Worm (Caenorhabditis elegans) whole organism, L4/young adult: ENCODE measurements around the gene C23G10.1.

Experiments used
- W03F9.2 ChIP-seq: fragments of 150-350 bp; optimal IDR thresholded peaks from 2 replicates; lab custom pipeline; 2014; ENCODE audit warnings: missing biosample characterization, missing genetic modification characterization
- him-1 ChIP-seq: sonication (generic microtip); optimal IDR thresholded peaks from 2 replicates; lab custom pipeline; 2016; ENCODE audit warnings: missing genotype, missing genetic modification reagents, missing genetic modification characterization, missing compliant biosample characterization

DNA sequence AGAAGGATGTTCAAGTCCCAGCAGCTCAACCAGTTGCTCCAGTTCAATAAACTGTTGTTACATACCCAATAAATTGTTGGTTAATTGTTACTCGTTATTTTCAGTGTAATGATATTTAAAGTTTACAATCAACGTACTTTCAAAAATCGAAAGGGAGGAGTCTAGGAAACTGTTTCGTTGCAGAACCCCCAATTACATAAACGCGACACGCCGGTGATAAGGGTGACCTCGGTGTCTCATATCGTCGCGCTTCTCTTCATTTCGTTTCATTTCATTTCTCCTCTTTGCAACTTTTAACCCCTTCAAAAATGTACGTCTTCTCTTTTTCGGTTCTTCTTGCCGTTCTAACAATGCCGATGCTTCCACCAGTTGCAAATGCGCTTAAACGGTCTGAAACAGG, 1.2 kb upstream of the C23G10.1 start, which contains the start of gene C23G10.2:
- TF ChIP-seq him-1 (tag; lab: Kevin White, UChicago) (no peak), W03F9.2 (no peak)
